Worm (Caenorhabditis elegans): ENCODE measurements around the gene snf-11.

Gene snf-11

ce11 chrV:11314025-11314880 is 6.0 kb upstream of the snf-11 start (continued):
- TF ChIP-seq sem-2 (GFP tag; optimal IDR thresholded peaks at IDR 0.05) (peak; percentile 98), snpc-4 (tag; optimal IDR thresholded peaks at IDR 0.05) (no peak), nhr-12 (tag; optimal IDR thresholded peaks at IDR 0.05) (peak; percentile 89), nhr-237 (tag; optimal IDR thresholded peaks at IDR 0.05) (peak; percentile 63)

ce11 chrV:11312904-11313303 is 4.7 kb upstream of the snf-11 start:
- TF ChIP-seq sem-2 (GFP tag; optimal IDR thresholded peaks at IDR 0.05) (no peak), ceh-39 (tag; optimal IDR thresholded peaks at IDR 0.05) (no peak), elt-3 (tag; optimal IDR thresholded peaks at IDR 0.05) (no peak), mep-1 (tag; optimal IDR thresholded peaks at IDR 0.05) (no peak), sptf-1 (tag; optimal IDR thresholded peaks at IDR 0.05) (no peak), bed-3 (GFP tag; optimal IDR thresholded peaks at IDR 0.05) (no peak), lin-13 (tag; optimal IDR thresholded peaks at IDR 0.05) (no peak), nhr-237 (tag; optimal IDR thresholded peaks at IDR 0.05) (no peak), elt-1 (tag; optimal IDR thresholded peaks at IDR 0.05; ENCODE audit: borderline replicate concordance, insufficient read depth) (no peak), unc-120 (tag; optimal IDR thresholded peaks at IDR 0.05; ENCODE audit: poor library complexity, severe bottlenecking) (no peak), hlh-1 (tag; optimal IDR thresholded peaks at IDR 0.05) (no peak), M03D4.4 (tag; optimal IDR thresholded peaks at IDR 0.05) (no peak), lsy-2 (tag; optimal IDR thresholded peaks at IDR 0.05) (no peak), ham-2 (GFP tag; optimal IDR thresholded peaks at IDR 0.05) (no peak), ztf-11 (tag; optimal IDR thresholded peaks at IDR 0.05) (no peak)

- TF ChIP-seq snpc-4 (tag; optimal IDR thresholded peaks at IDR 0.05) (no peak), nhr-2 (tag; optimal IDR thresholded peaks at IDR 0.05) (no peak), unc-120 (tag; optimal IDR thresholded peaks at IDR 0.05; ENCODE audit: poor library complexity, severe bottlenecking) (no peak), lin-13 (tag; optimal IDR thresholded peaks at IDR 0.05) (no peak), ham-2 (GFP tag; optimal IDR thresholded peaks at IDR 0.05) (no peak), drap-1 (GFP tag; optimal IDR thresholded peaks at IDR 0.05) (no peak), mep-1 (tag; optimal IDR thresholded peaks at IDR 0.05) (no peak), nhr-76 (tag; optimal IDR thresholded peaks at IDR 0.05) (no peak), flh-1 (GFP tag; optimal IDR thresholded peaks at IDR 0.05) (no peak), zip-8 (tag; optimal IDR thresholded peaks at IDR 0.05) (no peak), M03D4.4 (tag; optimal IDR thresholded peaks at IDR 0.05) (no peak), mls-2 (tag; optimal IDR thresholded peaks at IDR 0.05) (no peak), ceh-83 (GFP tag; optimal IDR thresholded peaks at IDR 0.05) (no peak), unc-39 (tag; optimal IDR thresholded peaks at IDR 0.05) (no peak), unc-62 (GFP tag; optimal IDR thresholded peaks at IDR 0.05) (no peak), nhr-28 (tag; optimal IDR thresholded peaks at IDR 0.05) (no peak), elt-1 (tag; optimal IDR thresholded peaks at IDR 0.05; ENCODE audit: borderline replicate concordance, insufficient read depth) (no peak), hlh-1 (tag; optimal IDR thresholded peaks at IDR 0.05) (no peak)
Measured at ce11 chrV:11311013-11311472, 2.8 kb upstream of the snf-11 start, which contains the start of gene T03F7.7. Gene T03F7.7 (plus strand): TSS chrV:11311422.

ce11 chrV:11308915-11309314 is 669 bp upstream of the snf-11 start:
- TF ChIP-seq drap-1 (GFP tag; optimal IDR thresholded peaks at IDR 0.05) = no peak
- TF ChIP-seq nhr-76 (tag; optimal IDR thresholded peaks at IDR 0.05) = no peak
- peak; percentile 64 for TF ChIP-seq hlh-1 (tag; optimal IDR thresholded peaks at IDR 0.05)
- no peak for TF ChIP-seq elt-3 (tag; optimal IDR thresholded peaks at IDR 0.05)
- no peak for TF ChIP-seq nhr-2 (tag; optimal IDR thresholded peaks at IDR 0.05)
- TF ChIP-seq flh-1 (GFP tag; optimal IDR thresholded peaks at IDR 0.05) = no peak
- no peak for TF ChIP-seq sptf-1 (tag; optimal IDR thresholded peaks at IDR 0.05)
- no peak for TF ChIP-seq blmp-1 (tag; optimal IDR thresholded peaks at IDR 0.05)
- TF ChIP-seq lin-32 (GFP tag; optimal IDR thresholded peaks at IDR 0.05) = no peak
- peak; percentile 79 for TF ChIP-seq unc-62 (GFP tag; optimal IDR thresholded peaks at IDR 0.05)
- no peak for TF ChIP-seq ces-1 (GFP tag; optimal IDR thresholded peaks at IDR 0.05)
- no peak for TF ChIP-seq M03D4.4 (tag; optimal IDR thresholded peaks at IDR 0.05)
- TF ChIP-seq bed-3 (GFP tag; optimal IDR thresholded peaks at IDR 0.05) = no peak
- peak; percentile 66 for TF ChIP-seq unc-120 (tag; optimal IDR thresholded peaks at IDR 0.05; ENCODE audit: poor library complexity, severe bottlenecking)

ce11 chrV:11307781-11308180 is 465 bp downstream of the snf-11 start:
- TF ChIP-seq unc-62 (GFP tag; optimal IDR thresholded peaks at IDR 0.05) (peak; percentile 98), snpc-4 (tag; optimal IDR thresholded peaks at IDR 0.05) (no peak), hlh-1 (tag; optimal IDR thresholded peaks at IDR 0.05) (peak; percentile 1), mab-5 (tag; optimal IDR thresholded peaks at IDR 0.05) (peak; percentile 72), mep-1 (tag; optimal IDR thresholded peaks at IDR 0.05) (no peak), elt-1 (tag; optimal IDR thresholded peaks at IDR 0.05; ENCODE audit: borderline replicate concordance, insufficient read depth) (no peak), ceh-39 (tag; optimal IDR thresholded peaks at IDR 0.05) (no peak), cnd-1 (tag; optimal IDR thresholded peaks at IDR 0.05) (no peak), unc-120 (tag; optimal IDR thresholded peaks at IDR 0.05; ENCODE audit: poor library complexity, severe bottlenecking) (peak; percentile 87), ceh-43 (GFP tag; optimal IDR thresholded peaks at IDR 0.05) (no peak), nhr-28 (tag; optimal IDR thresholded peaks at IDR 0.05) (no peak), nhr-237 (tag; optimal IDR thresholded peaks at IDR 0.05) (no peak), zip-8 (tag; optimal IDR thresholded peaks at IDR 0.05) (no peak), pha-4 (tag; optimal IDR thresholded peaks at IDR 0.05) (no peak), nhr-76 (tag; optimal IDR thresholded peaks at IDR 0.05) (no peak), blmp-1 (tag; optimal IDR thresholded peaks at IDR 0.05) (no peak), sptf-1 (tag; optimal IDR thresholded peaks at IDR 0.05) (no peak), lin-13 (tag; optimal IDR thresholded peaks at IDR 0.05) (no peak), tbx-8 (GFP tag; optimal IDR thresholded peaks at IDR 0.05) (no peak), ham-2 (GFP tag; optimal IDR thresholded peaks at IDR 0.05) (no peak), unc-39 (tag; optimal IDR thresholded peaks at IDR 0.05) (no peak)
